Fruit fly (Drosophila melanogaster): ENCODE measurements around the gene CG15211.
A peak's percentile ranks its signal among the peaks of the same experiment; 100 is the strongest.

CG15211 gene

DNA sequence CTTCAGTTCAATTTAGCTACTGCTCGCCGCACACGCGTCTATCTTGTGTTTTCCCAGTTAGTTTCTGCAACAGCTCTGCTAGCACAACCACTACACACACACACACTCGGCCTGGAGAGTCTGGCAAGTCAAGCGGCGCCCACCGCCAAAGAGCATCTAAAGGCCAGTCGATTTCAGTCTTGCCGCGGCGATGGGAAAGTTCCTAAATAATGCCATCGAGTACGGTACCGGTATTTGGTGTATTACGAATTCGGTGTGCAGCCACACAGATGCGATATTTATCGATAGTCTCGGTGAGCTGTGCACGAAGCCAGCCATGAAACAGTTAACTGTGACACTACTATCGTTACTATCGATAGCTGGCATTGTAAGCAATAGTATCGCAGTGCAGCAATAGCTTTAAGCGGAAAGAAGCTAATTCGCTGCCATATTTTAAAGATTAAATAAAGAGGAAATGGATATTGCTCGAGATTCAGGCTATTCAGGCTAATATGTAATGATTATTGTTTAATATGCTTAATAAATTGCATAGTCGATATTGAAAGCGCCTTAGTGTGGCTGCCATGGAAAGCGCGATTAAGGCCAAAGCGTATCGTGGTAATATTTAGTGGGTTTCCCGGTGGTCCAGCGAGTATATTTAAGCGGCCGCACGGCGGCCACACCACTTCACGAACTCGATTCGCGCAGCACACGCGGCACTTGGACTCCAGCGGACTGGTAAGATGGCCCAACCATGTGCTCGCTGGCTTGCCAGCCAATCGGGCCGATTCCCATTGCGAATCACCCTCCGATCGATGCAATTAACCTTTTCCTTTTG lies 27.4 kb upstream of the CG15211 start, which contains the start of gene stx:
Gene stx (minus strand): TSS at position 171 of the 817 bp plus-strand sequence.
- TF ChIP-seq corto (GFP tag; optimal IDR thresholded peaks at IDR 0.05) (no peak), jing (GFP tag; optimal IDR thresholded peaks at IDR 0.05) (no peak), E2f1 (GFP tag; IDR thresholded peaks at IDR 0.05) (peak; percentile 45; the same call in 1 of the 2 replicates), lab (GFP tag; optimal IDR thresholded peaks at IDR 0.05) (peak; percentile 65), caup (GFP tag; optimal IDR thresholded peaks at IDR 0.05; ENCODE audit: severe bottlenecking) (peak; percentile 63), E2f2 (GFP tag; IDR thresholded peaks at IDR 0.05) (peak; percentile 48; the same call in 1 of the 2 replicates), CG17568 (GFP tag; optimal IDR thresholded peaks at IDR 0.05) (no peak), gt (GFP tag; IDR thresholded peaks at IDR 0.05) (no peak), peb (GFP tag; IDR thresholded peaks at IDR 0.05) (no peak), MTF-1 (GFP tag; optimal IDR thresholded peaks at IDR 0.05; ENCODE audit: borderline replicate concordance) (peak; percentile 71), CG6854 (GFP tag; optimal IDR thresholded peaks at IDR 0.05) (peak; percentile 31), scrt (GFP tag; optimal IDR thresholded peaks at IDR 0.05) (peak; percentile 47), CG11560 (tag; IDR thresholded peaks at IDR 0.05) (0 out of 3 replicates have a peak, but pooled peaks have one; percentile 15), CG34422 (GFP tag; IDR thresholded peaks at IDR 0.05) (peak; percentile 75), Neu2 (GFP tag; optimal IDR thresholded peaks at IDR 0.05; ENCODE audit: borderline replicate concordance) (no peak), CG2889 (GFP tag; IDR thresholded peaks at IDR 0.05) (no peak), Ssrp (tag; optimal IDR thresholded peaks at IDR 0.05) (peak; percentile 21), Deaf1 (tag; optimal IDR thresholded peaks at IDR 0.05) (peak; percentile 44), pfk (GFP tag; optimal IDR thresholded peaks at IDR 0.05) (no peak), Aef1 (GFP tag; IDR thresholded peaks at IDR 0.05) (no peak), CG33557 (GFP tag; optimal IDR thresholded peaks at IDR 0.05) (no peak), dimm (GFP tag; IDR thresholded peaks at IDR 0.05) (no peak), sug (tag; optimal IDR thresholded peaks at IDR 0.05) (peak; percentile 42), HLH3B (GFP tag; IDR thresholded peaks at IDR 0.05) (0 out of 2 replicates have a peak, but pooled peaks have one; percentile 25), CG18619 (GFP tag; optimal IDR thresholded peaks at IDR 0.05) (peak; percentile 24), CG3995 (GFP tag; optimal IDR thresholded peaks at IDR 0.05) (peak; percentile 98), al (GFP tag; IDR thresholded peaks at IDR 0.05) (no peak), tna (GFP tag; IDR thresholded peaks at IDR 0.05; ENCODE audit: partially characterized antibody) (peak; percentile 87), CG13123 (GFP tag; optimal IDR thresholded peaks at IDR 0.05) (no peak), rib (GFP tag; IDR thresholded peaks at IDR 0.05) (peak; percentile 71; the same call in 1 of the 2 replicates), CG14667 (GFP tag; IDR thresholded peaks at IDR 0.05) (no peak), CG14014 (GFP tag; IDR thresholded peaks at IDR 0.05) (no peak; the same call in 1 of the 2 replicates), gce (GFP tag; IDR thresholded peaks at IDR 0.05) (peak; percentile 60; the same call in 2 of the 3 replicates), CG2875 (GFP tag; optimal IDR thresholded peaks at IDR 0.05) (peak; percentile 44), CG17385 (GFP tag; optimal IDR thresholded peaks at IDR 0.05) (peak; percentile 47), CG7556 (GFP tag; optimal IDR thresholded peaks at IDR 0.05) (no peak), CG9609 (GFP tag; optimal IDR thresholded peaks at IDR 0.05) (no peak), Hand (GFP tag; optimal IDR thresholded peaks at IDR 0.05) (no peak), eve (GFP tag; optimal IDR thresholded peaks at IDR 0.05) (no peak), jumu (GFP tag; optimal IDR thresholded peaks at IDR 0.05) (no peak), az2 (GFP tag; optimal IDR thresholded peaks at IDR 0.05) (no peak), CG16813 (GFP tag; IDR thresholded peaks at IDR 0.05; ENCODE audit: partially characterized antibody) (peak; percentile 99), MESR4 (GFP tag; optimal IDR thresholded peaks at IDR 0.05) (peak; percentile 85), pros (GFP tag; optimal IDR thresholded peaks at IDR 0.05) (no peak), CG31388 (GFP tag; optimal IDR thresholded peaks at IDR 0.05) (no peak), CG10565 (GFP tag; optimal IDR thresholded peaks at IDR 0.05) (no peak), CG4707 (GFP tag; optimal IDR thresholded peaks at IDR 0.05) (peak; percentile 25), disco-r (GFP tag; optimal IDR thresholded peaks at IDR 0.05) (no peak)
